Worm (Caenorhabditis elegans): ENCODE measurements around the gene sdz-13.

DNA sequence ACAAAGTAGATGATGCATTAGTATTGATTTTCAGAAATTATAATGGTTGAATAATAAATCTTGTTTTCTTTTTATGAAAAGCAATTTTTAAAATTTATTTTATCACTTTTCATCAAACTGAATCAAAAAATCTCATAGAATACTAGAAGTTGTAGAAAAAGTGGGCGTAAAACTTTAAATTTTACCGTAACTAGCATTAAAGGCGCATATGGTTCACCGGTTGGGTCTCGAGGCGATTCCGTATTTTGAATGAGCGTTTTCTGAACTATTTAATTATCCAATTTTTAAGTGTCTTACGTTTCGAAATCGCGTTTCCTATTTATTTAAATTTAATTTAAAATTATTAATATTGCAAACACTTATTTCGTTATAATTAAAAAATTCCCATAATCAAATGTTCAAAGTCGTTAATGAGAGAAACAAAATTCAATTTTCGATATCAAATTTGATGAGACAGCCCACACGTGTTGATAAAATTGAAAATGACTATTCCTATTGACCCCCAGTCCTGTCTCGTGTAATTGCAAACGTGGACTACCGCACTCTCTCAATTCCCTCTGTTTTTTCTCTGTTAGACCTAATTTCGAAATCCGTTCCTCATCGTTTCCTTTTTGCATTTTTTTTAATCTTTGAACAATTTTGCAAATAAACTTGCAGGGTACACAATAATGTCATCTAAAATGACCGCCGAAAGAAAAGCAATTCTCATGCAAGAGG is 21.0 kb downstream of the sdz-13 start, which contains the start of the genes T11G6.2 and hars-1:
- TF ChIP-seq dao-5 (tag; optimal IDR thresholded peaks at IDR 0.05) (no peak), him-1 (tag; optimal IDR thresholded peaks at IDR 0.05) (no peak), W03F9.2 (tag; optimal IDR thresholded peaks at IDR 0.05) (peak; percentile 31)

Measured in whole organism, L4/young adult.